Worm (Caenorhabditis elegans): ENCODE results near the gene fbxa-42.

- TF ChIP-seq zag-1 (tag; optimal IDR thresholded peaks at IDR 0.05) (no peak), ceh-82 (tag; optimal IDR thresholded peaks at IDR 0.05) (no peak), snpc-4 (tag; optimal IDR thresholded peaks at IDR 0.05) (no peak), lsy-2 (tag; optimal IDR thresholded peaks at IDR 0.05) (no peak), aly-2 (tag; optimal IDR thresholded peaks at IDR 0.05) (no peak), nhr-25 (tag; optimal IDR thresholded peaks at IDR 0.05) (no peak), lin-39 (tag; optimal IDR thresholded peaks at IDR 0.05) (no peak), ztf-11 (tag; optimal IDR thresholded peaks at IDR 0.05) (no peak), nhr-12 (tag; optimal IDR thresholded peaks at IDR 0.05) (no peak), ama-1 (optimal IDR thresholded peaks at IDR 0.05) (no peak), egl-27 (tag; optimal IDR thresholded peaks at IDR 0.05) (no peak), sma-3 (GFP tag; optimal IDR thresholded peaks at IDR 0.05) (no peak), crh-2 (tag; optimal IDR thresholded peaks at IDR 0.05) (no peak), peb-1 (tag; optimal IDR thresholded peaks at IDR 0.05) (no peak)
Observed at ce11 chrIII:2219408-2219807, 41.8 kb downstream of the fbxa-42 start, which contains the start of gene fbxa-12.

Measured in whole organism, L2 larva.